Worm (Caenorhabditis elegans): Measurements from ENCODE around the gene sms-1.

sms-1 gene

DNA sequence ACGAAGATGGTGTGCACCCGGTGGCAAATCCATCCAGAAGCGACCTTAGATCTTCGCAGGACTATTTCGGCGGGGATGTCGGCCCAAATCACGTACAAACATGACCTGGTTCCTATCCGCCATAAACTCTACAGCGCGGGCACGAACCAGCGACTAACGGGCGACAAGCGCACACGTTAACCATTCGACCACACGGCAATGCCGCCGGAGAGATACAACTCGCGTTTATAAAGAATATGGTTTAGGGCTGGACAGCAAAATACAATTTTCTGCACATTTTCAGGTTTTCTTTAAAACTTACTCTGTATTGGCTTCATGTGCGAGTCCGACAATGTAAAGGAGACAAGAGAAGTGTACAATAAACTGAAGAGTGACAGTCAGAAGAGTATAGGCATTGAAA is 23.9 kb downstream of the sms-1 start (continued):
- TF ChIP-seq pqm-1 (tag; optimal IDR thresholded peaks at IDR 0.05): peak; percentile 96
- peak; percentile 96 for TF ChIP-seq pat-9 (tag; optimal IDR thresholded peaks at IDR 0.05)
- TF ChIP-seq pax-1 (tag; optimal IDR thresholded peaks at IDR 0.05): no peak
- peak; percentile 95 for TF ChIP-seq hlh-15 (tag; optimal IDR thresholded peaks at IDR 0.05)
- TF ChIP-seq ceh-31 (tag; optimal IDR thresholded peaks at IDR 0.05): peak; percentile 80
- peak; percentile 38 for TF ChIP-seq odd-2 (tag; optimal IDR thresholded peaks at IDR 0.05)
- TF ChIP-seq madf-2 (tag; optimal IDR thresholded peaks at IDR 0.05): peak; percentile 89
- no peak for TF ChIP-seq ceh-22 (tag; optimal IDR thresholded peaks at IDR 0.05)
- TF ChIP-seq ama-1 (optimal IDR thresholded peaks at IDR 0.05): peak; percentile 20
- peak; percentile 87 for TF ChIP-seq eyg-1 (tag; optimal IDR thresholded peaks at IDR 0.05)
- peak; percentile 86 for TF ChIP-seq ceh-9 (tag; optimal IDR thresholded peaks at IDR 0.05)
- TF ChIP-seq unc-3 (GFP tag; conservative IDR thresholded peaks at IDR 0.05): peak; percentile 93
- peak; percentile 88 for TF ChIP-seq unc-3 (tag; optimal IDR thresholded peaks at IDR 0.05)
- TF ChIP-seq ceh-14 (tag; optimal IDR thresholded peaks at IDR 0.05): peak; percentile 88
- peak; percentile 62 for TF ChIP-seq nfya-1 (tag; optimal IDR thresholded peaks at IDR 0.05)
- TF ChIP-seq ztf-16 (tag; optimal IDR thresholded peaks at IDR 0.05): peak; percentile 97
- peak; percentile 93 for TF ChIP-seq dmd-4 (tag; optimal IDR thresholded peaks at IDR 0.05; ENCODE audit: borderline replicate concordance)
- peak; percentile 89 for TF ChIP-seq rnt-1 (tag; optimal IDR thresholded peaks at IDR 0.05)
- peak; percentile 95 for TF ChIP-seq sox-4 (tag; optimal IDR thresholded peaks at IDR 0.05)
- peak; percentile 92 for TF ChIP-seq F13H6.1 (tag; optimal IDR thresholded peaks at IDR 0.05)
- peak; percentile 84 for TF ChIP-seq sdc-2 (tag; optimal IDR thresholded peaks at IDR 0.05)
- peak; percentile 96 for TF ChIP-seq elt-2 (tag; optimal IDR thresholded peaks at IDR 0.05)
- TF ChIP-seq ahr-1 (tag; optimal IDR thresholded peaks at IDR 0.05): peak; percentile 89
- peak; percentile 87 for TF ChIP-seq npax-4 (tag; optimal IDR thresholded peaks at IDR 0.05)
- TF ChIP-seq hlh-8 (tag; optimal IDR thresholded peaks at IDR 0.05): peak; percentile 81
- peak; percentile 93 for TF ChIP-seq fkh-6 (tag; optimal IDR thresholded peaks at IDR 0.05)
- peak; percentile 93 for TF ChIP-seq ceh-6 (GFP tag; optimal IDR thresholded peaks at IDR 0.05)
- TF ChIP-seq ceh-18 (tag; optimal IDR thresholded peaks at IDR 0.05): peak; percentile 88
- TF ChIP-seq ceh-24 (tag; optimal IDR thresholded peaks at IDR 0.05): peak; percentile 72
- TF ChIP-seq ceh-34 (tag; optimal IDR thresholded peaks at IDR 0.05): peak; percentile 92
- TF ChIP-seq tbx-7 (tag; optimal IDR thresholded peaks at IDR 0.05): peak; percentile 25
- TF ChIP-seq pha-4 (tag; optimal IDR thresholded peaks at IDR 0.05): no peak
- peak; percentile 75 for TF ChIP-seq fkh-10 (GFP tag; optimal IDR thresholded peaks at IDR 0.05)
- peak; percentile 97 for TF ChIP-seq K02D7.2 (tag; optimal IDR thresholded peaks at IDR 0.05)
- TF ChIP-seq C38D4.7 (GFP tag; optimal IDR thresholded peaks at IDR 0.05): peak; percentile 92
- TF ChIP-seq hlh-30 (tag; optimal IDR thresholded peaks at IDR 0.05; ENCODE audit: insufficient read depth): peak; percentile 55
- TF ChIP-seq hlh-13 (GFP tag; optimal IDR thresholded peaks at IDR 0.05): peak; percentile 98
- TF ChIP-seq ceh-2 (tag; optimal IDR thresholded peaks at IDR 0.05): peak; percentile 90
- peak; percentile 86 for TF ChIP-seq tbx-2 (tag; optimal IDR thresholded peaks at IDR 0.05)
- TF ChIP-seq T23F11.4 (GFP tag; optimal IDR thresholded peaks at IDR 0.05): peak; percentile 97
- peak; percentile 69 for TF ChIP-seq lim-6 (tag; optimal IDR thresholded peaks at IDR 0.05)
- TF ChIP-seq che-1 (tag; optimal IDR thresholded peaks at IDR 0.05): peak; percentile 94
- peak; percentile 95 for TF ChIP-seq nhr-232 (tag; optimal IDR thresholded peaks at IDR 0.05)
- peak; percentile 92 for TF ChIP-seq Y22D7AL.16 (tag; optimal IDR thresholded peaks at IDR 0.05)
- peak; percentile 95 for TF ChIP-seq elt-4 (tag; optimal IDR thresholded peaks at IDR 0.05)
- TF ChIP-seq pag-3 (tag; optimal IDR thresholded peaks at IDR 0.05; ENCODE audit: borderline replicate concordance): peak; percentile 68
- peak; percentile 94 for TF ChIP-seq ttx-3 (tag; optimal IDR thresholded peaks at IDR 0.05)
- no peak for TF ChIP-seq unc-55 (GFP tag; optimal IDR thresholded peaks at IDR 0.05)
- TF ChIP-seq pha-2 (tag; optimal IDR thresholded peaks at IDR 0.05): peak; percentile 91
- TF ChIP-seq syd-9 (tag; optimal IDR thresholded peaks at IDR 0.05): peak; percentile 93
- peak; percentile 91 for TF ChIP-seq ceh-45 (GFP tag; IDR thresholded peaks at IDR 0.05)

Measured in whole organism, late embryonic.